Worm (Caenorhabditis elegans) whole organism, L1 larva: ENCODE measurements around the gene nlp-82.

Experiments
- unc-130 ChIP-seq: fragments of 150-350 bp; optimal IDR thresholded peaks from 2 replicates; lab custom pipeline; 2017; ENCODE audit warnings: missing biosample characterization, missing genetic modification characterization, inconsistent platforms
- ztf-4 ChIP-seq: fragments of 150-350 bp; optimal IDR thresholded peaks from 2 replicates; lab custom pipeline; 2014; ENCODE audit warnings: missing biosample characterization, missing genetic modification characterization

DNA sequence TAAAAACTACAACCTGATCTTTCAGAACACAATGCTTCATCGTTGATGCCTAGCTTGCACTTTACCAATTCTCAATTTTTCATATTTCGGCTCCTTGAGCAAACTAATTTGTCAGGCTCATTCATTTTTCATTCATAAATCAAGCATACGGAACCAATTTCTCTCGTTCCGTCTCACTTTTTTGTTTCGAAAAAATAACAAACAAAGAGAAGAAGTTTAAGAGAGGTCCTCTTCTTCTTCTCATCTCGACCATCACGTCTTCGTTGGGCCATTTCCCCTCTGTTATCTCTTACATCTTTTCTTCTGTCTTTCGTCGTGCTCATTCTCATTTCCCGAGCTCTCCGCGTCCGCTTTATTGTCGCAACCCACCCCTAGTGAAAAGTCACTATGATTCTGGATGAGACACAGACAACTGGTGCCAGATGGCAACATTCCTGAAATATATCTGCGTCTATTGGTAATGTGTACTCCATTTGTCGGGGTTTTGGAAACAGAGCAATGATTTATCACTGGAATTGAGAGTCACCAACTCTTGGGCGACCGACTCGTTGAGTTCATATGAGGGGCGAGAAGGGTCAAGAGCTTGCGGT is 10.7 kb upstream of the nlp-82 start:
- TF ChIP-seq ztf-4 (tag; lab: Kevin White, UChicago) (no peak), unc-130 (tag; lab: Kevin White, UChicago) (peak; percentile 20)
